Fruit fly (Drosophila melanogaster): ENCODE results near the gene Dip-C.

The Dip-C gene

DNA sequence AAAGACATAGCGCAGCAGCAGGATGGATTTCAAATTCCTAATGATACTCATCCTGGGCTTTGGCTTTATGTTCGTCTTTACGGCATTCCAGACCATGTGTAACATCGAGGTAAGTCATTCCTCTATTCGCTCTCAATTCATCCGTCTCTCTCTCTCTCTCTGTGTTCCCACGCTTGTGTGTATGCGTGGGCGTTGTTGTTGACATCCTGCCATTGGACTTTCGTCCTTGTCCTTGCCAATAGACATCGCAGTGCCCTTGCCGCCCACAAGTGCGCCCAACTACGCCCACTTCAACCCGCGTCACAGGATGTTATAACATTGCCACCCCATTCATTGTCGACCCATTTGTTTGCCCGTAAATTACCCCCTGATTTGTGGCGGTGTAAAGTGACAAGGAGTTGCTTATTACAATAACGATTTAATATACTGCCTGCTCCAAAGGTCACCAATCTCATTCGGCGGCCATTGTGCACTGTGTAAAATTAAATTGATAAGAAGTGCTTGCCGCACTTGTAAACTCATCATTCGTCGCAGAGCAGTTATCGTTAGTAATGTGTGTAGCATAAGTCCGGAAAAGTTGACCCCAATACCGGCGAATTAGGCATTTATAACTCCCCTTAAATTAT lies 36.2 kb upstream of the Dip-C start:
- TF ChIP-seq cwo (GFP tag; optimal IDR thresholded peaks at IDR 0.05): no peak
- peak; percentile 48 for TF ChIP-seq seq (GFP tag; IDR thresholded peaks at IDR 0.05)
- peak in 1 of 2 experiments; percentile 62 for TF ChIP-seq Hr78 (GFP tag; optimal IDR thresholded peaks at IDR 0.05)
- 0 out of 2 replicates have a peak, but pooled peaks have one; percentile 21 for TF ChIP-seq sob (GFP tag; IDR thresholded peaks at IDR 0.05)
- TF ChIP-seq zf30C (GFP tag; optimal IDR thresholded peaks at IDR 0.05): peak; percentile 72
- TF ChIP-seq chn (GFP tag; optimal IDR thresholded peaks at IDR 0.05): peak; percentile 49
- TF ChIP-seq CG5953 (GFP tag; IDR thresholded peaks at IDR 0.05): 0 out of 2 replicates have a peak, but pooled peaks have one; percentile 19
- peak; percentile 76; the same call in 2 of the 3 replicates for TF ChIP-seq sr (GFP tag; IDR thresholded peaks at IDR 0.05)
- TF ChIP-seq sens (GFP tag): peak; percentile 56
- peak; percentile 35 to 58 for TF ChIP-seq Trl (optimal IDR thresholded peaks at IDR 0.05)
- no peak for TF ChIP-seq Trl (GFP tag; optimal IDR thresholded peaks at IDR 0.05)
- TF ChIP-seq Med (GFP tag): peak; percentile 75
- TF ChIP-seq row (GFP tag; IDR thresholded peaks at IDR 0.05): peak; percentile 14; the same call in 1 of the 3 replicates
- TF ChIP-seq kah (GFP tag; optimal IDR thresholded peaks at IDR 0.05): no peak
- TF ChIP-seq mirr (GFP tag; optimal IDR thresholded peaks at IDR 0.05): peak; percentile 55
- TF ChIP-seq otp (GFP tag; IDR thresholded peaks at IDR 0.05): 0 out of 3 replicates have a peak, but pooled peaks have one; percentile 3
- peak; percentile 37; the same call in 1 of the 2 replicates for TF ChIP-seq CG4360 (GFP tag; IDR thresholded peaks at IDR 0.05)
- no peak for TF ChIP-seq Adf1 (GFP tag; IDR thresholded peaks at IDR 0.05)
- TF ChIP-seq Opbp (GFP tag; IDR thresholded peaks at IDR 0.05; ENCODE audit: partially characterized antibody): 0 out of 3 replicates have a peak, but pooled peaks have one; percentile 25
- peak; percentile 78 for TF ChIP-seq nerfin-1 (tag; optimal IDR thresholded peaks at IDR 0.05)
- TF ChIP-seq Ets65A (GFP tag): no peak
- TF ChIP-seq CG6175 (GFP tag; IDR thresholded peaks at IDR 0.05): 0 out of 3 replicates have a peak, but pooled peaks have one; percentile 31
- no peak for TF ChIP-seq CG3847 (GFP tag; IDR thresholded peaks at IDR 0.05)
- peak; percentile 19 for TF ChIP-seq CG8478 (optimal IDR thresholded peaks at IDR 0.05)
- TF ChIP-seq CG8388 (GFP tag; optimal IDR thresholded peaks at IDR 0.05): no peak
- no peak for TF ChIP-seq hkb (optimal IDR thresholded peaks at IDR 0.05)
- TF ChIP-seq hkb (GFP tag; IDR thresholded peaks at IDR 0.05): no peak
- 0 out of 3 replicates have a peak, but pooled peaks have one; percentile 3 for TF ChIP-seq CG11456 (GFP tag; IDR thresholded peaks at IDR 0.05)
- peak; percentile 20 for TF ChIP-seq ATbp (GFP tag; optimal IDR thresholded peaks at IDR 0.05)
- TF ChIP-seq CG32767 (GFP tag; IDR thresholded peaks at IDR 0.05): peak; percentile 46; the same call in 1 of the 2 replicates
- peak; percentile 10 for TF ChIP-seq exex (tag; optimal IDR thresholded peaks at IDR 0.05)
- TF ChIP-seq nom (GFP tag; optimal IDR thresholded peaks at IDR 0.05): peak; percentile 60
- TF ChIP-seq cg (GFP tag; optimal IDR thresholded peaks at IDR 0.05): peak; percentile 33
- TF ChIP-seq tio (GFP tag; optimal IDR thresholded peaks at IDR 0.05): no peak
- TF ChIP-seq Meics (GFP tag; optimal IDR thresholded peaks at IDR 0.05): no peak
- no peak for TF ChIP-seq dati (GFP tag; IDR thresholded peaks at IDR 0.05)
- 0 out of 3 replicates have a peak, but pooled peaks have one; percentile 32 for TF ChIP-seq CG2199 (GFP tag; IDR thresholded peaks at IDR 0.05)
- peak; percentile 12; the same call in 1 of the 2 replicates for TF ChIP-seq Rfx (GFP tag; IDR thresholded peaks at IDR 0.05)
- peak; percentile 1 for TF ChIP-seq CG8281 (tag; optimal IDR thresholded peaks at IDR 0.05)
- TF ChIP-seq ro (GFP tag; IDR thresholded peaks at IDR 0.05): no peak
- no peak for TF ChIP-seq vfl (GFP tag; optimal IDR thresholded peaks at IDR 0.05)
- TF ChIP-seq CG12071 (GFP tag; optimal IDR thresholded peaks at IDR 0.05): peak; percentile 18
- peak; percentile 15 for TF ChIP-seq CG1832 (GFP tag; optimal IDR thresholded peaks at IDR 0.05)
- no peak for TF ChIP-seq pan (optimal IDR thresholded peaks at IDR 0.05)
- peak in 1 of 2 experiments; percentile 7 for TF ChIP-seq pan (GFP tag; optimal IDR thresholded peaks at IDR 0.05 in 1 of 2, IDR thresholded peaks at IDR 0.05 in 1 of 2)
